Worm (Caenorhabditis elegans) whole organism, L1 larva: Measurements from ENCODE around the gene unc-132.

Experiments used
- C04F5.9 ChIP-seq: sonication (generic microtip); optimal IDR thresholded peaks from 2 replicates; lab custom pipeline; 2016; ENCODE audit warnings: missing genetic modification characterization, missing compliant biosample characterization
- C16A3.4 ChIP-seq: fragments of 150-350 bp; optimal IDR thresholded peaks from 2 replicates; lab custom pipeline; 2014; ENCODE audit warnings: missing biosample characterization, missing genetic modification characterization
- C34B4.2 ChIP-seq: sonication (generic microtip); optimal IDR thresholded peaks from 2 replicates; lab custom pipeline; 2017; ENCODE audit warnings: mild to moderate bottlenecking, missing genetic modification characterization, missing compliant biosample characterization
- Y116A8C.19 ChIP-seq: sonication (generic microtip); optimal IDR thresholded peaks from 2 replicates; lab custom pipeline; 2016; ENCODE audit warnings: missing compliant biosample characterization, missing genetic modification characterization, borderline replicate concordance
- ama-1 ChIP-seq: fragments of 150-350 bp; optimal IDR thresholded peaks from 2 replicates; lab custom pipeline; 2014
- blmp-1 ChIP-seq: fragments of 150-350 bp; optimal IDR thresholded peaks from 2 replicates; lab custom pipeline; 2014; ENCODE audit warnings: missing biosample characterization, missing genetic modification characterization
- ceh-8 ChIP-seq: fragments of 200-800 bp; sonication (Bioruptor generic); optimal IDR thresholded peaks from 2 replicates; lab custom pipeline; 2018; ENCODE audit warnings: mild to moderate bottlenecking, missing genetic modification characterization, moderate library complexity, missing compliant biosample characterization
- ceh-88 ChIP-seq: fragments of 200-800 bp; sonication (Bioruptor generic); IDR thresholded peaks from 2 replicates; pipeline ENCODE4 v1.3.6; 2022; ENCODE audit warnings: missing genetic modification characterization, missing compliant biosample characterization
- ces-1 ChIP-seq: fragments of 150-350 bp; optimal IDR thresholded peaks from 2 replicates; lab custom pipeline; 2014; ENCODE audit warnings: missing biosample characterization, missing genetic modification reagents, missing genetic modification characterization
- dpl-1 ChIP-seq, 3 experiments: fragments of 150-350 bp in 2 of 3; sonication (generic microtip) in 1 of 3; optimal IDR thresholded peaks; 2 replicates each; lab custom pipeline; 2014 to 2017; ENCODE audit warnings: missing biosample characterization in 3 of 3, missing genetic modification characterization in 3 of 3, missing genetic modification reagents in 3 of 3
- dsc-1 ChIP-seq: sonication (generic microtip); optimal IDR thresholded peaks from 2 replicates; lab custom pipeline; 2016; ENCODE audit warnings: mild to moderate bottlenecking, missing genetic modification characterization, missing compliant biosample characterization
- egl-13 ChIP-seq: sonication (generic microtip); optimal IDR thresholded peaks from 2 replicates; lab custom pipeline; 2016; ENCODE audit warnings: missing genotype, missing genetic modification reagents, missing genetic modification characterization, missing compliant biosample characterization
- egl-27 ChIP-seq, 2 experiments: fragments of 150-350 bp in 1 of 2; sonication (generic microtip); optimal IDR thresholded peaks; 3 replicates each; lab custom pipeline; 2017 to 2018; ENCODE audit warnings: missing biosample characterization in 2 of 2, missing genetic modification characterization in 2 of 2, missing genetic modification reagents in 2 of 2
- elt-2 ChIP-seq: sonication (generic microtip); optimal IDR thresholded peaks from 2 replicates; lab custom pipeline; 2016; ENCODE audit warnings: missing genetic modification characterization, mild to moderate bottlenecking, inconsistent platforms, missing compliant biosample characterization, missing genetic modification reagents
- fkh-10 ChIP-seq: sonication (generic microtip); optimal IDR thresholded peaks from 2 replicates; lab custom pipeline; 2017; ENCODE audit warnings: missing biosample characterization, missing genetic modification reagents, missing genetic modification characterization
- fkh-4 ChIP-seq: sonication (generic microtip); optimal IDR thresholded peaks from 2 replicates; lab custom pipeline; 2016; ENCODE audit warnings: missing compliant biosample characterization, missing genetic modification characterization, borderline replicate concordance
- fkh-8 ChIP-seq: sonication (generic microtip); optimal IDR thresholded peaks from 2 replicates; lab custom pipeline; 2016; ENCODE audit warnings: mild to moderate bottlenecking, missing genetic modification characterization, missing compliant biosample characterization
- fos-1 ChIP-seq: fragments of 150-350 bp; optimal IDR thresholded peaks from 2 replicates; lab custom pipeline; 2014; ENCODE audit warnings: missing biosample characterization, missing genetic modification characterization
- grh-1 ChIP-seq: fragments of 200-800 bp; sonication (Bioruptor generic); IDR thresholded peaks from 2 replicates; pipeline ENCODE4 v1.3.6; 2022; ENCODE audit warnings: missing genetic modification reagents, missing genetic modification characterization, missing compliant biosample characterization
- hpl-2 ChIP-seq: fragments of 150-350 bp; optimal IDR thresholded peaks from 2 replicates; lab custom pipeline; 2014; ENCODE audit warnings: missing biosample characterization, missing genetic modification reagents, missing genetic modification characterization
- jun-1 ChIP-seq: fragments of 150-350 bp; optimal IDR thresholded peaks from 2 replicates; lab custom pipeline; 2014; ENCODE audit warnings: missing biosample characterization, missing genetic modification reagents, missing genetic modification characterization
- lin-14 ChIP-seq: fragments of 200-800 bp; sonication (Bioruptor generic); optimal IDR thresholded peaks from 2 replicates; lab custom pipeline; 2018; ENCODE audit warnings: mild to moderate bottlenecking, missing genetic modification characterization, moderate library complexity, missing compliant biosample characterization
- mab-9 ChIP-seq: fragments of 200-800 bp; sonication (Bioruptor generic); IDR thresholded peaks from 2 replicates; pipeline ENCODE4 v1.3.6; 2022; ENCODE audit warnings: missing genetic modification reagents, missing genetic modification characterization, missing compliant biosample characterization
- mdl-1 ChIP-seq, 2 experiments: fragments of 150-350 bp; optimal IDR thresholded peaks; 2 replicates each; lab custom pipeline; 2014 to 2017; ENCODE audit warnings: missing biosample characterization in 2 of 2, missing genetic modification characterization in 2 of 2, inconsistent platforms in 1 of 2
- mef-2 ChIP-seq: fragments of 150-350 bp; optimal IDR thresholded peaks from 2 replicates; lab custom pipeline; 2014; ENCODE audit warnings: missing biosample characterization, missing genetic modification characterization
- nhr-19 ChIP-seq: fragments of 200-800 bp; sonication (Bioruptor generic); conservative IDR thresholded peaks from 2 replicates; pipeline ENCODE4 v1.3.6; 2022; ENCODE audit warnings: missing genetic modification characterization, missing compliant biosample characterization
- nhr-237 ChIP-seq: fragments of 150-350 bp; optimal IDR thresholded peaks from 2 replicates; lab custom pipeline; 2014; ENCODE audit warnings: missing biosample characterization, missing genetic modification characterization
- nhr-28 ChIP-seq: fragments of 150-350 bp; optimal IDR thresholded peaks from 2 replicates; lab custom pipeline; 2014; ENCODE audit warnings: missing biosample characterization, missing genetic modification characterization
- nhr-71 ChIP-seq: sonication (generic microtip); optimal IDR thresholded peaks from 2 replicates; lab custom pipeline; 2016; ENCODE audit warnings: mild to moderate bottlenecking, missing genetic modification characterization, moderate library complexity, missing compliant biosample characterization
- nhr-76 ChIP-seq: sonication (generic microtip); optimal IDR thresholded peaks from 2 replicates; lab custom pipeline; 2017; ENCODE audit warnings: missing biosample characterization, missing genetic modification characterization
- nhr-77 ChIP-seq: fragments of 150-350 bp; optimal IDR thresholded peaks from 2 replicates; lab custom pipeline; 2014; ENCODE audit warnings: missing biosample characterization, missing genetic modification characterization
- nhr-85 ChIP-seq: sonication (generic microtip); peaks from one replicate; lab custom pipeline; 2016; ENCODE audit warnings: missing genetic modification characterization, inconsistent platforms, missing compliant biosample characterization
- nhr-90 ChIP-seq: sonication (generic microtip); optimal IDR thresholded peaks from 2 replicates; lab custom pipeline; 2016; ENCODE audit warnings: mild to moderate bottlenecking, missing genetic modification characterization, missing compliant biosample characterization; ENCODE audit not compliant: poor library complexity
- pag-3 ChIP-seq: sonication (generic microtip); optimal IDR thresholded peaks from 2 replicates; lab custom pipeline; 2017; ENCODE audit warnings: missing genetic modification characterization, mild to moderate bottlenecking, missing compliant biosample characterization, antibody characterized with exemption, borderline replicate concordance; ENCODE audit not compliant: insufficient read depth
- pax-3 ChIP-seq: fragments of 200-800 bp; sonication (Bioruptor generic); optimal IDR thresholded peaks from 2 replicates; lab custom pipeline; 2018; ENCODE audit warnings: mild to moderate bottlenecking, missing genetic modification characterization, moderate library complexity, missing compliant biosample characterization
- pqm-1 ChIP-seq: sonication (generic microtip); optimal IDR thresholded peaks from 3 replicates; lab custom pipeline; 2017; ENCODE audit warnings: missing biosample characterization, missing genetic modification characterization
- snpc-4 ChIP-seq: fragments of 150-350 bp; optimal IDR thresholded peaks from 2 replicates; lab custom pipeline; 2014; ENCODE audit warnings: missing biosample characterization, missing genetic modification characterization
- sptf-1 ChIP-seq: fragments of 150-350 bp; optimal IDR thresholded peaks from 2 replicates; lab custom pipeline; 2014; ENCODE audit warnings: missing biosample characterization, missing genetic modification characterization
- swsn-7 ChIP-seq: sonication (generic microtip); optimal IDR thresholded peaks from 2 replicates; lab custom pipeline; 2016; ENCODE audit warnings: missing genetic modification characterization, missing compliant biosample characterization
- tbx-2 ChIP-seq: sonication (generic microtip); optimal IDR thresholded peaks from 2 replicates; lab custom pipeline; 2016; ENCODE audit warnings: missing genetic modification characterization, missing compliant biosample characterization
- unc-62 ChIP-seq: fragments of 150-350 bp; optimal IDR thresholded peaks from 2 replicates; lab custom pipeline; 2014; ENCODE audit warnings: missing biosample characterization, missing genetic modification reagents, missing genetic modification characterization
- unc-86 ChIP-seq: sonication (generic microtip); optimal IDR thresholded peaks from 2 replicates; lab custom pipeline; 2016; ENCODE audit warnings: missing genetic modification characterization, missing compliant biosample characterization
- unc-98 ChIP-seq: fragments of 200-800 bp; sonication (Bioruptor generic); IDR thresholded peaks from 2 replicates; pipeline ENCODE4 v1.3.6; 2022; ENCODE audit warnings: missing genetic modification characterization, missing compliant biosample characterization
- vab-15 ChIP-seq: sonication (generic microtip); optimal IDR thresholded peaks from 2 replicates; lab custom pipeline; 2017; ENCODE audit warnings: missing genotype, mild to moderate bottlenecking, missing genetic modification characterization, missing compliant biosample characterization
- xbp-1 ChIP-seq: sonication (generic microtip); optimal IDR thresholded peaks from 2 replicates; lab custom pipeline; 2016; ENCODE audit warnings: missing genetic modification characterization, missing compliant biosample characterization
- zag-1 ChIP-seq: fragments of 150-350 bp; optimal IDR thresholded peaks from 2 replicates; lab custom pipeline; 2014; ENCODE audit warnings: missing biosample characterization, missing genetic modification characterization
- ztf-11 ChIP-seq, 2 experiments: sonication (generic microtip); optimal IDR thresholded peaks; 2 replicates each; lab custom pipeline; 2016 to 2017; ENCODE audit warnings: missing genetic modification characterization in 2 of 2, missing biosample characterization in 1 of 2, missing compliant biosample characterization in 1 of 2

Gene unc-132

ce11 chrV:3724772-3725171 is 37.9 kb downstream of the unc-132 start, which contains the start of gene str-30:
Gene str-30, plus strand, starts transcription at chrV:3725072.
- TF ChIP-seq xbp-1 (tag; lab: Kevin White, UChicago) (no peak), elt-2 (no peak), swsn-7 (tag; lab: Kevin White, UChicago) (no peak), ceh-8 (no peak), pag-3 (tag; lab: Kevin White, UChicago) (no peak), vab-15 (tag; lab: Kevin White, UChicago) (no peak), grh-1 (no peak), Y116A8C.19 (no peak)

- no peak for TF ChIP-seq lin-14 (GFP tag; lab: Kevin White, UChicago)
- peak; percentile 95 for TF ChIP-seq blmp-1
- TF ChIP-seq pqm-1, result no peak
- no peak for TF ChIP-seq nhr-237
These were observed 51.5 kb downstream of the unc-132 start for ce11 chrV:3738409-3738808.

- TF ChIP-seq unc-98 (GFP tag; lab: Robert Waterston, UW) (no peak), ceh-8 (no peak), pag-3 (tag; lab: Kevin White, UChicago) (no peak), snpc-4 (no peak), nhr-71 (tag; lab: Kevin White, UChicago) (no peak), fkh-10 (no peak), fkh-8 (tag; lab: Kevin White, UChicago) (no peak), ama-1 (lab: Kevin White, UChicago) (no peak), fos-1 (tag; lab: Kevin White, UChicago) (no peak), nhr-77 (tag; lab: Kevin White, UChicago) (no peak), unc-62 (no peak), dsc-1 (tag; lab: Kevin White, UChicago) (no peak), hpl-2 (no peak), nhr-85 (tag; lab: Kevin White, UChicago) (no peak), nhr-28 (no peak), swsn-7 (tag; lab: Kevin White, UChicago) (no peak), unc-86 (tag; lab: Kevin White, UChicago) (no peak), C16A3.4 (no peak), xbp-1 (tag; lab: Kevin White, UChicago) (no peak), pax-3 (tag; lab: Kevin White, UChicago) (no peak)
These were observed 52.4 kb downstream of the unc-132 start, which contains the start of gene hpo-36 for ce11 chrV:3739302-3739701. Gene hpo-36, minus strand, starts transcription at chrV:3739402.

ce11 chrV:3743172-3743626 is 56.3 kb downstream of the unc-132 start, which contains the start of gene mtm-9:
Gene mtm-9, plus strand, starts transcription at chrV:3743576.
- no peak for TF ChIP-seq fkh-4
- no peak for TF ChIP-seq grh-1
- no peak for TF ChIP-seq ztf-11 (tag; optimal IDR thresholded peaks at IDR 0.05; lab: Kevin White, UChicago)
- TF ChIP-seq nhr-71 (tag; lab: Kevin White, UChicago), result no peak
- no peak for TF ChIP-seq zag-1 (tag; lab: Kevin White, UChicago)
- TF ChIP-seq C04F5.9, result no peak
- TF ChIP-seq fos-1 (tag; lab: Kevin White, UChicago), result no peak
- no peak for TF ChIP-seq vab-15 (tag; lab: Kevin White, UChicago)
- TF ChIP-seq tbx-2 (tag; lab: Kevin White, UChicago), result peak; percentile 36
- peak; percentile 32; the same call in 1 of the 2 replicates for TF ChIP-seq nhr-19 (GFP tag; lab: Robert Waterston, UW)
- no peak for TF ChIP-seq ces-1
- TF ChIP-seq nhr-28, result no peak
- TF ChIP-seq nhr-77 (tag; lab: Kevin White, UChicago), result peak; percentile 17
- TF ChIP-seq mef-2 (tag; lab: Kevin White, UChicago), result no peak
- TF ChIP-seq hpl-2, result no peak
- no peak for TF ChIP-seq mdl-1 (tag; optimal IDR thresholded peaks at IDR 0.05; lab: Kevin White, UChicago)
- peak; percentile 25 for TF ChIP-seq jun-1
- TF ChIP-seq nhr-90 (tag; lab: Kevin White, UChicago), result peak; percentile 40
- peak; percentile 91 to 94 (median 93) for TF ChIP-seq dpl-1 (GFP tag; optimal IDR thresholded peaks at IDR 0.05; lab: Kevin White, UChicago)
- TF ChIP-seq sptf-1 (tag; lab: Kevin White, UChicago), result no peak
- TF ChIP-seq egl-13, result no peak
- no peak for TF ChIP-seq C34B4.2
- TF ChIP-seq pax-3 (tag; lab: Kevin White, UChicago), result no peak
- TF ChIP-seq nhr-76, result no peak
- peak; percentile 43 for TF ChIP-seq C16A3.4
- TF ChIP-seq ceh-88 (GFP tag; lab: Robert Waterston, UW), result no peak
- TF ChIP-seq mab-9, result no peak
- no peak for TF ChIP-seq egl-27 (tag; optimal IDR thresholded peaks at IDR 0.05; lab: Kevin White, UChicago)
- no peak for TF ChIP-seq unc-62
